Fruit fly (Drosophila melanogaster) whole organism, pupa: Measurements from ENCODE around the gene CG31200.
A peak's percentile ranks its signal among the peaks of the same experiment; 100 is the strongest.

Experiments
- CG10348 ChIP-seq: fragments of 200-800 bp; sonication (Bioruptor generic); IDR thresholded peaks from 2 replicates; pipeline ENCODE4 v1.3.6; 2022; ENCODE audit warnings: missing biosample characterization, missing genetic modification characterization
- CG12605 ChIP-seq: fragments of 200-800 bp; sonication (Bioruptor generic); IDR thresholded peaks from 2 replicates; pipeline ENCODE4 v1.3.6; 2022; ENCODE audit warnings: missing biosample characterization, missing genetic modification characterization
- CG13204 ChIP-seq: fragments of 200-800 bp; sonication (Bioruptor generic); optimal IDR thresholded peaks from 2 replicates; lab custom pipeline; 2018; ENCODE audit warnings: missing biosample characterization, mild to moderate bottlenecking, missing genetic modification characterization, moderate library complexity
- CG14655 ChIP-seq: fragments of 200-800 bp; sonication (Bioruptor generic); optimal IDR thresholded peaks from 3 replicates; lab custom pipeline; 2017; ENCODE audit warnings: mild to moderate bottlenecking, missing biosample characterization, missing genetic modification reagents, missing genetic modification characterization
- CG15710 ChIP-seq: fragments of 200-800 bp; sonication (Bioruptor generic); optimal IDR thresholded peaks from 2 replicates; lab custom pipeline; 2018; ENCODE audit warnings: missing biosample characterization, mild to moderate bottlenecking, missing genetic modification characterization, moderate library complexity
- CG17806 ChIP-seq: fragments of 200-800 bp; sonication (Bioruptor generic); optimal IDR thresholded peaks from 2 replicates; lab custom pipeline; 2018; ENCODE audit warnings: missing biosample characterization, mild to moderate bottlenecking, missing genetic modification characterization, moderate library complexity
- CG32121 ChIP-seq: fragments of 200-800 bp; sonication (Bioruptor generic); IDR thresholded peaks from 2 replicates; pipeline ENCODE4 v1.3.6; 2022; ENCODE audit warnings: missing biosample characterization, missing genetic modification characterization
- CG34367 ChIP-seq: fragments of 200-800 bp; sonication (Bioruptor generic); optimal IDR thresholded peaks from 2 replicates; lab custom pipeline; 2018; ENCODE audit warnings: missing biosample characterization, mild to moderate bottlenecking, missing genetic modification characterization
- CG4496 ChIP-seq: fragments of 200-800 bp; sonication (Bioruptor generic); IDR thresholded peaks from 3 replicates; pipeline ENCODE4 v1.3.6; 2022; ENCODE audit warnings: missing biosample characterization, missing genetic modification characterization
- CG8159 ChIP-seq: fragments of 200-800 bp; sonication (Bioruptor generic); optimal IDR thresholded peaks from 3 replicates; lab custom pipeline; 2018; ENCODE audit warnings: missing biosample characterization, mild to moderate bottlenecking, missing genetic modification characterization, moderate library complexity
- CG8301 ChIP-seq: fragments of 200-800 bp; sonication (Bioruptor generic); optimal IDR thresholded peaks from 2 replicates; lab custom pipeline; 2018; ENCODE audit warnings: missing biosample characterization, mild to moderate bottlenecking, missing genetic modification characterization
- CG9948 ChIP-seq: fragments of 200-800 bp; sonication (Bioruptor generic); optimal IDR thresholded peaks from 2 replicates; lab custom pipeline; 2018; ENCODE audit warnings: missing biosample characterization, mild to moderate bottlenecking, missing genetic modification characterization, moderate library complexity
- D1 ChIP-seq: fragments of 200-800 bp; sonication (Bioruptor generic); optimal IDR thresholded peaks from 2 replicates; lab custom pipeline; 2018; ENCODE audit warnings: missing biosample characterization, mild to moderate bottlenecking, missing genetic modification characterization, moderate library complexity
- EcR ChIP-seq: fragments of 200-800 bp; sonication (Bioruptor generic); optimal IDR thresholded peaks from 3 replicates; lab custom pipeline; 2019; ENCODE audit warnings: missing biosample characterization, missing genetic modification characterization, mild to moderate bottlenecking, moderate library complexity, missing genetic modification reagents
- Ets98B ChIP-seq: fragments of 200-800 bp; sonication (Bioruptor generic); IDR thresholded peaks from 2 replicates; pipeline ENCODE4 v1.3.6; 2022; ENCODE audit warnings: missing biosample characterization, missing genetic modification characterization
- Pif1A ChIP-seq: fragments of 200-800 bp; sonication (Bioruptor generic); optimal IDR thresholded peaks from 3 replicates; lab custom pipeline; 2016; ENCODE audit warnings: missing biosample characterization, missing genetic modification characterization
- Pif1B ChIP-seq: fragments of 200-800 bp; sonication (Bioruptor generic); optimal IDR thresholded peaks from 3 replicates; lab custom pipeline; 2016; ENCODE audit warnings: missing biosample characterization, missing genetic modification characterization
- Snoo ChIP-seq: fragments of 200-800 bp; sonication (Bioruptor generic); optimal IDR thresholded peaks from 3 replicates; lab custom pipeline; 2017; ENCODE audit warnings: missing biosample characterization, mild to moderate bottlenecking, missing genetic modification characterization, inconsistent platforms
- fd96Ca ChIP-seq: fragments of 200-800 bp; sonication (Bioruptor generic); IDR thresholded peaks from 3 replicates; pipeline ENCODE4 v1.3.6; 2022; ENCODE audit warnings: missing biosample characterization, missing genetic modification characterization
- gl ChIP-seq: fragments of 200-800 bp; sonication (Bioruptor generic); optimal IDR thresholded peaks from 2 replicates; lab custom pipeline; 2018; ENCODE audit warnings: missing biosample characterization, mild to moderate bottlenecking, missing genetic modification characterization
- rn ChIP-seq: fragments of 200-800 bp; sonication (Bioruptor generic); IDR thresholded peaks from 2 replicates; pipeline ENCODE4 v1.3.6; 2022; ENCODE audit warnings: missing biosample characterization, missing genetic modification characterization

The CG31200 gene

DNA sequence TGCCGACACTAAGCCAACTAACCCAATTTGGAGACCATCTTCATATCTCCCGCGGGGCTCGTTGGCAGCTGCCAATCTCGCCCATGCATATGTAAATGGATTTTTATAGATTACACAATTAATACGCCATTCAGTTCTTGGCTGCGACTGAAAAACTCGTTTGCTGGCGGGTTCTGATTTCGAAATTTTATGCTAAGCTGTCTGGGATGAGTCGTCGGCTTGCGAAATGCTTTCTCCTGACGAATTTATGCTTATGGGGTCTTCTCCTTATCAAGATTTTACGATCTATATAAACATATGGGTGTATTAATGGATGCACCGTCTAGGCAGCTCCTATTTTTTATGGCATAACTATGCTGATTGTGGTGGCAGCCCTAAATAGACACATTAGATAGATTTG is 6.1 kb downstream of the CG31200 start, which contains the start of gene CG17267:
Gene CG17267 (minus strand): TSS at position 101 of the 400 bp plus-strand sequence.
- TF ChIP-seq CG14655 (GFP tag; lab: Kevin White, UChicago) = no peak
- TF ChIP-seq CG9948 (tag; lab: Kevin White, UChicago) = no peak
- no peak for TF ChIP-seq fd96Ca
- TF ChIP-seq CG32121 (GFP tag; lab: Robert Waterston, UW) = no peak
- TF ChIP-seq CG13204 = no peak
- no peak for TF ChIP-seq gl (tag; lab: Kevin White, UChicago)
- TF ChIP-seq D1 (tag; lab: Kevin White, UChicago) = no peak
- no peak for TF ChIP-seq Ets98B
- TF ChIP-seq CG8301 (tag; lab: Kevin White, UChicago) = no peak
- TF ChIP-seq CG8159 = no peak
- no peak for TF ChIP-seq CG17806 (tag; lab: Kevin White, UChicago)
- TF ChIP-seq CG12605 = no peak
- TF ChIP-seq, all 21 proteins: peak for 0

DNA sequence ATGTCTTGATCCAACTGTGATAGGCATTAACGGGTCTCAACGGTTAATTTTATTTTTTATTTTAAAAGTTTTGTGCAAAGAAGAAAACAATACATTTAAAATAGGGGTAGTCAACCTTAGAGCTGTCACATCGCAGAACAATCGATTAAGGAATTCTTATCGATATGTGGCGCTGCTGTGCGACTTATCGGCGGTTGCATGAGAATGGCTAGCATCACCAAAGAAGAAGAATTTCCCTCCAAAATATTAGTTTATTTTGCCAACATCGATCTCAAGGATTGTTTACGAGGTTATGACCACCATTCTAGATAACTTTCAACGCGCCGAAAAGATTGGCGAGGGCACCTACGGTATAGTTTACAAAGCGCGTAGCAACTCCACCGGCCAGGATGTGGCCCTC is 9.7 kb downstream of the CG31200 start, which contains the start of gene Cdk2:
Gene Cdk2 (plus strand): TSS at position 219 of the 400 bp plus-strand sequence.
- TF ChIP-seq fd96Ca (no peak), rn (no peak), CG4496 (GFP tag; lab: Robert Waterston, UW) (peak; percentile 49; the same call in 2 of the 3 replicates), EcR (GFP tag; lab: Kevin White, UChicago) (no peak), CG12605 (no peak), CG9948 (tag; lab: Kevin White, UChicago) (no peak), Pif1A (GFP tag; lab: Kevin White, UChicago) (no peak)

DNA sequence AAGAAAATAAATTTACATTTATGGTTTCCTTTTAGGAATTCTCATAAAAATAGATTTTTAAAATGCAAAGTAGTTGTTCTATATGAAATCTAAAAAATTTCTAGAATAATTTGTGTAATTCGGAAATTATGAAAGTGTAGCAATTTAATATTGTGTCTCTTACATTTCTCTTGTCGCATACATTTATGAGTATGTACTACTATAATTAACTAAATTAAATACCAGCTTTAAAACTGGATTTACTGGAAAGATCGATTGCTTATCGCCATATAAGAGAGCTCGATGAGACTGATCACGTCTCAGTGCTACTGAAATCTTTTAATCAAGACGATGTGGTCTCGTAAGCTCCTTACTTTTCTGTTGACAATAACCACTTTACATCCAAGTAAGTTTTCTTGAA is 13.8 kb downstream of the CG31200 start, which contains the start of gene CG31205:
Gene CG31205 (plus strand): TSS at position 301 of the 400 bp plus-strand sequence.
- no peak for TF ChIP-seq CG14655 (GFP tag; lab: Kevin White, UChicago)
- TF ChIP-seq Ets98B = no peak
- TF ChIP-seq CG8159 = no peak
- TF ChIP-seq CG9948 (tag; lab: Kevin White, UChicago) = no peak

DNA sequence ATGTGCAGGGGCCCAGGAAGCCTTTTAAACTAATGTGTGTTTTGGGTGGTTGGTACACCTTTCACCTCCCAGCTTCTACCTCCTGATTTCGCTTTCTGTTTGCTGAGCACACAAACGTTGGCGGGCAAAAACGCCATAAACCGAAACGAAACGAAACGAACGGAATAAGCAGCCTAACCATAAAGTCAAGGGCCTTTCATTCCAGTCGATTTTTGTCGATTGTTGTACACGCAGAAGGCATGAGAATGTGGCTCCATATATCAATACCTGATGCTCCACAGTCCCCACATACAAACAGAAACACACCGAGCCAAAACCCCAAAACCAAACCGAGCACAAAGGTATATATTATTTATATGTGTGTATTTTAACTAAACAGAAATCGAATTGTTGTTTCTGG is 21.6 kb downstream of the CG31200 start:
- TF ChIP-seq CG12605 (no peak), fd96Ca (no peak), CG10348 (GFP tag; lab: Robert Waterston, UW) (no peak), CG17806 (tag; lab: Kevin White, UChicago) (no peak), gl (tag; lab: Kevin White, UChicago) (no peak), Pif1B (no peak), CG14655 (GFP tag; lab: Kevin White, UChicago) (no peak), D1 (tag; lab: Kevin White, UChicago) (no peak), CG9948 (tag; lab: Kevin White, UChicago) (no peak), CG15710 (no peak), Ets98B (no peak)
- TF ChIP-seq, all 21 proteins: peak for 0

DNA sequence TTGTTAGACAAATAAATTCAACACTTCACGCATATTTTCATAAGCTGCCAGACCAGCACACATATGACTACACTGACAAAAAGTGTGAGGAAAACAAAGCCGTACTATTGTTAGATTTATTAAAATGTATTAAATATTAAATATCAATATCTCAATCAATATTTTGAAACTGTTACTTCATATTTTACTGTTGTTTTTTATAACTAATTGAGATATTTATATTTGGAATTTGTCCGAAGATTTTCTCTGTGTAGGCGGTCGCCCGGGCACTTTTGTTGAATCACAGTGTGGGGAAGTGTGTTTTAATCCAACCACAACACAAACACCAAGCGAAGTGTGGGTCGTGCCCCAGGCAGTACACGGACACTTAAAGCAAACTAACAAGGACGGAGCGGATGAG is 25.9 kb downstream of the CG31200 start:
- TF ChIP-seq CG8159 = peak; percentile 39
- no peak for TF ChIP-seq CG13204
- no peak for TF ChIP-seq D1 (tag; lab: Kevin White, UChicago)
- TF ChIP-seq CG17806 (tag; lab: Kevin White, UChicago) = no peak
- TF ChIP-seq CG14655 (GFP tag; lab: Kevin White, UChicago) = peak; percentile 27
- no peak for TF ChIP-seq gl (tag; lab: Kevin White, UChicago)
- no peak for TF ChIP-seq CG8301 (tag; lab: Kevin White, UChicago)

DNA sequence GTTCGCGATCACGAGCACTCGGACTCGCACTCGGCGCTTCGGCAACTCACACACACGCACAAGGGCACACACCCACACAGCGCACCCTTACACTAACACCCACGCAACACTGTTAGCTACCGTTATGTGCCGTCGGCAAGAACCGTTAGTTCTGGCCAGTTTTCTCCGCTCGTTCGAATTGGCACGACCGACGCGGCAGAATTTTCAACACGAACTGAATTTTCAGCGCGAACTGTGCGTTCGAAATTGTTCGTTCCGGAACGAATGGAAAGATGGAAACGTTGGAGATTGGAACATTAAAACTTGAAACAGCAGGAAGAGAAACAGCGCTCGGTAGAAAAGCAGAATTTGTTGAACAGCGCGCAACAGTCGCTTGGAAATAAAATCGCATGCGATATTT is 30.8 kb downstream of the CG31200 start, which contains the start of gene Oamb:
Gene Oamb (minus strand): TSS at position 218 of the 400 bp plus-strand sequence.
- TF ChIP-seq CG9948 (tag; lab: Kevin White, UChicago) (no peak), CG14655 (GFP tag; lab: Kevin White, UChicago) (no peak), CG15710 (no peak), Pif1B (no peak), CG8159 (no peak), Pif1A (GFP tag; lab: Kevin White, UChicago) (no peak), rn (no peak), D1 (tag; lab: Kevin White, UChicago) (no peak), CG32121 (GFP tag; lab: Robert Waterston, UW) (no peak), CG8301 (tag; lab: Kevin White, UChicago) (no peak), gl (tag; lab: Kevin White, UChicago) (no peak), CG17806 (tag; lab: Kevin White, UChicago) (no peak), CG34367 (no peak), CG4496 (GFP tag; lab: Robert Waterston, UW) (no peak), CG13204 (no peak), CG10348 (GFP tag; lab: Robert Waterston, UW) (no peak), CG12605 (no peak), fd96Ca (no peak), EcR (GFP tag; lab: Kevin White, UChicago) (no peak), Snoo (tag; lab: Kevin White, UChicago) (no peak)
